Worm (Caenorhabditis elegans) whole organism, L4 larva: ENCODE measurements around the gene srt-11.

Experiments used
- D1046.2 ChIP-seq: fragments of 200-800 bp; sonication (Bioruptor generic); IDR thresholded peaks from 2 replicates; pipeline ENCODE4 v1.3.6; 2022; ENCODE audit warnings: missing genetic modification characterization, missing compliant biosample characterization
- F10B5.3 ChIP-seq: sonication (generic microtip); optimal IDR thresholded peaks from 2 replicates; lab custom pipeline; 2016; ENCODE audit warnings: mild to moderate bottlenecking, missing genetic modification characterization, missing compliant biosample characterization
- F26F4.8 ChIP-seq: fragments of 200-800 bp; sonication (Bioruptor generic); conservative IDR thresholded peaks from 2 replicates; pipeline ENCODE4 v1.3.6; 2022; ENCODE audit warnings: missing genetic modification characterization, missing compliant biosample characterization
- F37D6.2 ChIP-seq: sonication (generic microtip); optimal IDR thresholded peaks from 2 replicates; lab custom pipeline; 2016; ENCODE audit warnings: mild to moderate bottlenecking, missing genetic modification characterization, missing compliant biosample characterization
- R02D3.7 ChIP-seq: fragments of 150-350 bp; sonication (generic microtip); optimal IDR thresholded peaks from 3 replicates; lab custom pipeline; 2014; ENCODE audit warnings: missing biosample characterization, missing genetic modification characterization
- T20F7.1 ChIP-seq: fragments of 200-800 bp; sonication (Bioruptor generic); optimal IDR thresholded peaks from 2 replicates; lab custom pipeline; 2018; ENCODE audit warnings: mild to moderate bottlenecking, missing genetic modification characterization, missing compliant biosample characterization
- Y105C5A.15 ChIP-seq: fragments of 200-800 bp; sonication (Bioruptor generic); IDR thresholded peaks from 2 replicates; pipeline ENCODE4 v1.3.6; 2022; ENCODE audit warnings: missing genetic modification characterization, missing compliant biosample characterization
- Y5F2A.4 ChIP-seq: fragments of 200-800 bp; sonication (Bioruptor generic); optimal IDR thresholded peaks from 2 replicates; lab custom pipeline; 2018; ENCODE audit warnings: mild to moderate bottlenecking, missing genetic modification characterization, missing compliant biosample characterization
- aly-2 ChIP-seq: sonication (generic microtip); optimal IDR thresholded peaks from 2 replicates; lab custom pipeline; 2018; ENCODE audit warnings: missing biosample characterization, missing genetic modification characterization
- ceh-20 ChIP-seq: fragments of 200-800 bp; sonication (Bioruptor generic); IDR thresholded peaks from 2 replicates; pipeline ENCODE4 v1.3.6; 2022; ENCODE audit warnings: missing genetic modification reagents, missing genetic modification characterization, missing compliant biosample characterization
- ceh-44 ChIP-seq: fragments of 200-800 bp; sonication (Bioruptor generic); IDR thresholded peaks from 2 replicates; pipeline ENCODE4 v1.3.6; 2022; ENCODE audit warnings: missing genetic modification reagents, missing genetic modification characterization, missing compliant biosample characterization
- ceh-62 ChIP-seq: sonication (generic microtip); optimal IDR thresholded peaks from 2 replicates; lab custom pipeline; 2017; ENCODE audit warnings: missing biosample characterization, missing genetic modification characterization
- ceh-82 ChIP-seq: sonication (generic microtip); optimal IDR thresholded peaks from 2 replicates; lab custom pipeline; 2017; ENCODE audit warnings: missing biosample characterization, missing genetic modification characterization
- cey-2 ChIP-seq: sonication (generic microtip); optimal IDR thresholded peaks from 3 replicates; lab custom pipeline; 2017; ENCODE audit warnings: missing genetic modification characterization, mild to moderate bottlenecking, missing compliant biosample characterization, antibody characterized with exemption, borderline replicate concordance; ENCODE audit not compliant: insufficient read depth
- daf-16 ChIP-seq, 3 experiments: sonication (generic microtip); optimal IDR thresholded peaks; 2 replicates each; lab custom pipeline; 2016 to 2017; ENCODE audit warnings: missing genetic modification characterization in 3 of 3, missing genetic modification reagents in 3 of 3, mild to moderate bottlenecking in 2 of 3, missing compliant biosample characterization in 2 of 3, missing biosample characterization in 1 of 3, moderate library complexity in 1 of 3
- daf-19 ChIP-seq: fragments of 200-800 bp; sonication (Bioruptor generic); conservative IDR thresholded peaks from 2 replicates; pipeline ENCODE4 v1.3.6; 2022; ENCODE audit warnings: missing genetic modification characterization, missing compliant biosample characterization
- daf-8 ChIP-seq: fragments of 200-800 bp; sonication (Bioruptor generic); IDR thresholded peaks from 2 replicates; pipeline ENCODE4 v1.3.6; 2022; ENCODE audit warnings: missing genetic modification characterization, missing compliant biosample characterization
- dmd-6 ChIP-seq: fragments of 200-800 bp; sonication (Bioruptor generic); IDR thresholded peaks from 2 replicates; pipeline ENCODE4 v1.3.6; 2022; ENCODE audit warnings: missing genetic modification reagents, missing genetic modification characterization, missing compliant biosample characterization
- dpl-1 ChIP-seq: fragments of 150-350 bp; optimal IDR thresholded peaks from 2 replicates; lab custom pipeline; 2014; ENCODE audit warnings: missing biosample characterization, missing genetic modification reagents, missing genetic modification characterization
- dve-1 ChIP-seq: sonication (generic microtip); optimal IDR thresholded peaks from 2 replicates; lab custom pipeline; 2017; ENCODE audit warnings: antibody characterized with exemption, mild to moderate bottlenecking, missing genetic modification characterization, missing compliant biosample characterization; ENCODE audit not compliant: insufficient read depth
- fkh-10 ChIP-seq: fragments of 150-350 bp; optimal IDR thresholded peaks from 2 replicates; lab custom pipeline; 2014; ENCODE audit warnings: missing biosample characterization, missing genetic modification reagents, missing genetic modification characterization
- hif-1 ChIP-seq, 2 experiments: sonication (generic microtip); optimal IDR thresholded peaks; 2 replicates each; lab custom pipeline; 2016 to 2017; ENCODE audit warnings: missing compliant biosample characterization in 2 of 2, missing genetic modification characterization in 2 of 2, missing genetic modification reagents in 2 of 2, missing genotype in 2 of 2, mild to moderate bottlenecking in 1 of 2
- hlh-11 ChIP-seq: fragments of 200-800 bp; sonication (Bioruptor generic); optimal IDR thresholded peaks from 2 replicates; lab custom pipeline; 2018; ENCODE audit warnings: mild to moderate bottlenecking, missing genetic modification characterization, missing compliant biosample characterization
- hlh-30 ChIP-seq: sonication (generic microtip); optimal IDR thresholded peaks from 2 replicates; lab custom pipeline; 2017; ENCODE audit warnings: antibody characterized with exemption, mild to moderate bottlenecking, missing genetic modification characterization, missing compliant biosample characterization; ENCODE audit not compliant: insufficient read depth
- jun-1 ChIP-seq: fragments of 150-350 bp; optimal IDR thresholded peaks from 2 replicates; lab custom pipeline; 2014; ENCODE audit warnings: missing biosample characterization, missing genetic modification reagents, missing genetic modification characterization
- lin-1 ChIP-seq: fragments of 200-800 bp; sonication (Bioruptor generic); IDR thresholded peaks from 2 replicates; pipeline ENCODE4 v1.3.6; 2022; ENCODE audit warnings: missing genetic modification reagents, missing genetic modification characterization, missing compliant biosample characterization
- lin-15B ChIP-seq: fragments of 150-350 bp; sonication (generic microtip); optimal IDR thresholded peaks from 3 replicates; lab custom pipeline; 2014; ENCODE audit warnings: missing biosample characterization, missing genetic modification characterization
- lin-29 ChIP-seq: fragments of 200-800 bp; sonication (Bioruptor generic); IDR thresholded peaks from 2 replicates; pipeline ENCODE4 v1.3.6; 2022; ENCODE audit warnings: missing genetic modification reagents, missing genetic modification characterization, missing compliant biosample characterization
- lir-3 ChIP-seq: sonication (generic microtip); optimal IDR thresholded peaks from 2 replicates; lab custom pipeline; 2016; ENCODE audit warnings: mild to moderate bottlenecking, missing genetic modification characterization, missing compliant biosample characterization
- madf-5 ChIP-seq, 2 experiments: fragments of 200-800 bp; sonication (Bioruptor generic); IDR thresholded peaks; 2 replicates each; pipeline ENCODE4 v1.3.6; 2022; ENCODE audit warnings: missing compliant biosample characterization in 2 of 2, missing genetic modification characterization in 2 of 2
- madf-9 ChIP-seq: fragments of 200-800 bp; sonication (Bioruptor generic); conservative IDR thresholded peaks from 2 replicates; pipeline ENCODE4 v1.3.6; 2022; ENCODE audit warnings: missing genetic modification reagents, missing genetic modification characterization, missing compliant biosample characterization
- mep-1 ChIP-seq: fragments of 150-350 bp; sonication (generic microtip); optimal IDR thresholded peaks from 3 replicates; lab custom pipeline; 2014; ENCODE audit warnings: missing biosample characterization, missing genetic modification characterization
- mes-2 ChIP-seq: sonication (generic microtip); optimal IDR thresholded peaks from 2 replicates; lab custom pipeline; 2016; ENCODE audit warnings: missing genotype, mild to moderate bottlenecking, missing genetic modification characterization, missing compliant biosample characterization; ENCODE audit not compliant: poor library complexity, severe bottlenecking
- mxl-2 ChIP-seq: fragments of 200-800 bp; sonication (Bioruptor generic); conservative IDR thresholded peaks from 2 replicates; pipeline ENCODE4 v1.3.6; 2022; ENCODE audit warnings: missing genetic modification reagents, missing genetic modification characterization, missing compliant biosample characterization
- nhr-102 ChIP-seq: sonication (generic microtip); optimal IDR thresholded peaks from 2 replicates; lab custom pipeline; 2016; ENCODE audit warnings: mild to moderate bottlenecking, missing genetic modification characterization, moderate library complexity, missing compliant biosample characterization
- nhr-11 ChIP-seq: fragments of 150-350 bp; optimal IDR thresholded peaks from 2 replicates; lab custom pipeline; 2014; ENCODE audit warnings: missing biosample characterization, missing genetic modification characterization
- nhr-111 ChIP-seq: fragments of 200-800 bp; sonication (Bioruptor generic); optimal IDR thresholded peaks from 2 replicates; lab custom pipeline; 2018; ENCODE audit warnings: mild to moderate bottlenecking, missing genetic modification characterization, missing compliant biosample characterization
- nhr-25 ChIP-seq: sonication (generic microtip); optimal IDR thresholded peaks from 2 replicates; lab custom pipeline; 2017; ENCODE audit warnings: missing genetic modification characterization, mild to moderate bottlenecking, missing compliant biosample characterization, antibody characterized with exemption, moderate library complexity, borderline replicate concordance; ENCODE audit not compliant: insufficient read depth
- nhr-28 ChIP-seq: fragments of 150-350 bp; optimal IDR thresholded peaks from 2 replicates; lab custom pipeline; 2014; ENCODE audit warnings: missing biosample characterization, missing genetic modification characterization
- nhr-6 ChIP-seq: fragments of 150-350 bp; optimal IDR thresholded peaks from 2 replicates; lab custom pipeline; 2014; ENCODE audit warnings: missing biosample characterization, missing genetic modification characterization
- saeg-2 ChIP-seq: fragments of 200-800 bp; sonication (Bioruptor generic); IDR thresholded peaks from 2 replicates; pipeline ENCODE4 v1.3.6; 2022; ENCODE audit warnings: missing genetic modification reagents, missing genetic modification characterization, missing compliant biosample characterization
- snpc-4 ChIP-seq: fragments of 150-350 bp; optimal IDR thresholded peaks from 2 replicates; lab custom pipeline; 2014; ENCODE audit warnings: missing biosample characterization, missing genetic modification characterization
- tag-97 ChIP-seq: fragments of 200-800 bp; sonication (Bioruptor generic); IDR thresholded peaks from 2 replicates; pipeline ENCODE4 v1.3.6; 2022; ENCODE audit warnings: missing genetic modification characterization, missing compliant biosample characterization
- tra-1 ChIP-seq: fragments of 200-800 bp; sonication (Bioruptor generic); IDR thresholded peaks from 2 replicates; pipeline ENCODE4 v1.3.6; 2022; ENCODE audit warnings: missing genetic modification reagents, missing genetic modification characterization, missing compliant biosample characterization
- unc-130 ChIP-seq: sonication (generic microtip); optimal IDR thresholded peaks from 2 replicates; lab custom pipeline; 2016; ENCODE audit warnings: missing genetic modification reagents, missing genetic modification characterization, missing compliant biosample characterization
- unc-39 ChIP-seq: sonication (generic microtip); optimal IDR thresholded peaks from 2 replicates; lab custom pipeline; 2017; ENCODE audit warnings: missing biosample characterization, missing genetic modification characterization
- unc-62 ChIP-seq, 3 experiments: fragments of 150-350 bp in 1 of 3; sonication (generic microtip); optimal IDR thresholded peaks in 2 of 3; peaks in 1 of 3; 1 replicate in 1 of 3; 2 replicates in 2 of 3; lab custom pipeline; 2014 to 2017; ENCODE audit warnings: missing biosample characterization in 3 of 3, missing genetic modification characterization in 3 of 3, missing genetic modification reagents in 3 of 3, missing genotype in 1 of 3
- zip-2 ChIP-seq: fragments of 150-350 bp; optimal IDR thresholded peaks from 2 replicates; lab custom pipeline; 2014; ENCODE audit warnings: missing biosample characterization, missing genetic modification characterization
- ztf-7 ChIP-seq: fragments of 150-350 bp; optimal IDR thresholded peaks from 2 replicates; lab custom pipeline; 2014; ENCODE audit warnings: missing biosample characterization, missing genetic modification characterization

The srt-11 gene

ce11 chrII:14819258-14819985 is 13.6 kb downstream of the srt-11 start (continued):
- no peak for TF ChIP-seq mes-2 (tag; lab: Kevin White, UChicago)
- TF ChIP-seq F37D6.2 (tag; lab: Kevin White, UChicago) = no peak
- no peak for TF ChIP-seq T20F7.1 (GFP tag; lab: Kevin White, UChicago)
- TF ChIP-seq ztf-7 (tag; lab: Kevin White, UChicago) = no peak
- TF ChIP-seq Y5F2A.4 (GFP tag; lab: Kevin White, UChicago) = no peak
- TF ChIP-seq fkh-10 (GFP tag; lab: Kevin White, UChicago) = no peak
- no peak for TF ChIP-seq ceh-44 (GFP tag; lab: Robert Waterston, UW)
- TF ChIP-seq nhr-111 (GFP tag; lab: Kevin White, UChicago) = no peak
- no peak for TF ChIP-seq unc-130 (GFP tag; lab: Kevin White, UChicago)
- TF ChIP-seq ceh-82 (tag; lab: Kevin White, UChicago) = no peak
- TF ChIP-seq daf-8 (GFP tag; lab: Robert Waterston, UW) = no peak
- TF ChIP-seq Y105C5A.15 (GFP tag; lab: Robert Waterston, UW) = no peak
- TF ChIP-seq R02D3.7 = no peak
- TF ChIP-seq jun-1 (tag; lab: Kevin White, UChicago) = no peak
- TF ChIP-seq tra-1 (GFP tag; lab: Robert Waterston, UW) = no peak
- no peak for TF ChIP-seq nhr-102
- TF ChIP-seq mep-1 = peak; percentile 18
- no peak for TF ChIP-seq aly-2 (tag; lab: Kevin White, UChicago)
- TF ChIP-seq lin-1 = no peak
- no peak for TF ChIP-seq lin-29 (GFP tag; lab: Robert Waterston, UW)
- TF ChIP-seq nhr-25 (tag; lab: Kevin White, UChicago) = no peak
- TF ChIP-seq hlh-30 = peak; percentile 15
- peak; percentile 81 for TF ChIP-seq nhr-28 (tag; lab: Kevin White, UChicago)
- TF ChIP-seq dmd-6 (GFP tag; lab: Robert Waterston, UW) = peak; percentile 55
- no peak for TF ChIP-seq tag-97
- no peak for TF ChIP-seq nhr-6
- no peak for TF ChIP-seq F10B5.3 (tag; lab: Kevin White, UChicago)
- TF ChIP-seq zip-2 = no peak
- TF ChIP-seq ceh-20 (GFP tag; lab: Robert Waterston, UW) = no peak
- TF ChIP-seq lir-3 (tag; lab: Kevin White, UChicago) = no peak
- TF ChIP-seq dve-1 (tag; lab: Kevin White, UChicago) = peak; percentile 13
- TF ChIP-seq saeg-2 (GFP tag; lab: Robert Waterston, UW) = no peak
- no peak for TF ChIP-seq nhr-11 (tag; lab: Kevin White, UChicago)
- no peak for TF ChIP-seq madf-9
- no peak for TF ChIP-seq daf-19 (GFP tag; lab: Robert Waterston, UW)
- TF ChIP-seq unc-39 (tag; lab: Kevin White, UChicago) = no peak
- TF ChIP-seq unc-62 (GFP tag; optimal IDR thresholded peaks at IDR 0.05 in 1 of 2; lab: Kevin White, UChicago) = no peak
- no peak for TF ChIP-seq unc-62 (tag; optimal IDR thresholded peaks at IDR 0.05; lab: Kevin White, UChicago)
- no peak for TF ChIP-seq F26F4.8 (GFP tag; lab: Robert Waterston, UW)
- no peak for TF ChIP-seq ceh-62 (tag; lab: Kevin White, UChicago)
- TF ChIP-seq dpl-1 (GFP tag; lab: Kevin White, UChicago) = no peak
- TF ChIP-seq cey-2 = no peak
- TF ChIP-seq madf-5 (GFP tag; IDR thresholded peaks at IDR 0.05; lab: Robert Waterston, UW) = no peak
- no peak for TF ChIP-seq hlh-11 (tag; lab: Kevin White, UChicago)
- no peak for TF ChIP-seq D1046.2
- no peak for TF ChIP-seq daf-16 (GFP tag; optimal IDR thresholded peaks at IDR 0.05; lab: Kevin White, UChicago)
- TF ChIP-seq daf-16 (tag; optimal IDR thresholded peaks at IDR 0.05; lab: Kevin White, UChicago) = peak; percentile 27
- no peak for TF ChIP-seq lin-15B (tag; lab: Kevin White, UChicago)
- TF ChIP-seq mxl-2 (GFP tag; lab: Robert Waterston, UW) = no peak
- TF ChIP-seq hif-1 (tag; optimal IDR thresholded peaks at IDR 0.05; lab: Kevin White, UChicago) = no peak
- no peak for TF ChIP-seq snpc-4 (tag; lab: Kevin White, UChicago)
